Fruit fly (Drosophila melanogaster): ENCODE results near the gene mEFTs.

Gene mEFTs

DNA sequence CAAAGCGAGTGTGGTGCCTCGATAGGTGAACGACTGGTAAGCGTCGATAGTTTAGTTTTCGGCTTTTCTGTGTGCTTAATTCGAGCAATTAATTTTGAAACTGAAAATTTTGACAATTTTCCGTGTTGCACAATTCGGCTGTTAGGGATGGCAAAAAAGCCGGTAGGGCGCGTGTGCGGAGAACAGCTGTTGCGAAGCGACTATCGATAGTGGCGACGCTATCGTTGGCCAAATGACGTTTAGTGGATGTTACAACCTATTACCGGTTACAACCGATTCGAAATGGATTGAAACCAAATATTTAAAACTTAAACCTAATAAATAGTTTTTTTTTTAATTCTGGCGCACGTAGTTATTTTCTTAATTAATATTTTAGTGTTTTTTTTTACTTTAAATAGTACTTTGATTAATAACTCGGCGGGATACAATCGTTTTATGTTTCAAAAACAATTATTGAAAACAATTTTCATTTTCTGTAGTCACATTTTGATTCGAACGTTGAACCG lies at the start of gene mEFTs, which contains the start of gene Dhc36C:
TSS of gene mEFTs (minus strand) at position 161 of the 506 bp plus-strand sequence.
TSS of gene Dhc36C (plus strand) at position 456 of the 506 bp plus-strand sequence.
- TF ChIP-seq h (optimal IDR thresholded peaks at IDR 0.05) = no peak
- TF ChIP-seq Myc (optimal IDR thresholded peaks at IDR 0.05) = no peak
- no peak for TF ChIP-seq psq (optimal IDR thresholded peaks at IDR 0.05)
- no peak for TF ChIP-seq Sin3A (optimal IDR thresholded peaks at IDR 0.05)
- no peak for TF ChIP-seq insv (optimal IDR thresholded peaks at IDR 0.05)
- no peak for TF ChIP-seq ttk (optimal IDR thresholded peaks at IDR 0.05)

dm6 chr2L:17542661-17543278 lies 41.9 kb upstream of the mEFTs start:
- TF ChIP-seq Sin3A (optimal IDR thresholded peaks at IDR 0.05) (no peak), insv (optimal IDR thresholded peaks at IDR 0.05) (no peak), psq (optimal IDR thresholded peaks at IDR 0.05) (no peak), Myc (optimal IDR thresholded peaks at IDR 0.05) (no peak), h (optimal IDR thresholded peaks at IDR 0.05) (no peak), ttk (optimal IDR thresholded peaks at IDR 0.05) (no peak)

DNA sequence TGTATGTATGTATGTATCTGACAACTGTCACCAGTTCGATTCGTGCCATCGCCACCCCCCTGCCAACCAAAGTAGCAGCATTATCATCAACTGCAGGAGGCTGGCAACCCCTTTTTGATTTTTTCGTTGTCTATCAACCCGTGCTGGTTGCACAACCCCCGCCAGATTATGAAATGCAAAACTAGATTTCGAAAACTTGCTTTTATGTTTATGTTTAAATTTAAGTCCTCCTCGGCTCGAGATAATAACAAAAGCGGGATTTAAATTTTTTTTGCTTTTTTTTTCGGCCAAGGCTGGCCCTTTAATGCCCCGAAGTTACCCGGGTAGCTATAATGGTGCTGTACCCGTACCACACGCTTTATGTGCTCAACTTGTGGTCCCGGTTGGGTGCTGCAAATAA lies 40.2 kb upstream of the mEFTs start:
- no peak for TF ChIP-seq ttk (optimal IDR thresholded peaks at IDR 0.05)
- no peak for TF ChIP-seq h (optimal IDR thresholded peaks at IDR 0.05)
- no peak for TF ChIP-seq Sin3A (optimal IDR thresholded peaks at IDR 0.05)
- no peak for TF ChIP-seq insv (optimal IDR thresholded peaks at IDR 0.05)
- TF ChIP-seq Myc (optimal IDR thresholded peaks at IDR 0.05) = no peak
- no peak for TF ChIP-seq psq (optimal IDR thresholded peaks at IDR 0.05)

- TF ChIP-seq ttk (optimal IDR thresholded peaks at IDR 0.05) (no peak), Sin3A (optimal IDR thresholded peaks at IDR 0.05) (no peak), psq (optimal IDR thresholded peaks at IDR 0.05) (no peak), h (optimal IDR thresholded peaks at IDR 0.05) (no peak), insv (optimal IDR thresholded peaks at IDR 0.05) (no peak), Myc (optimal IDR thresholded peaks at IDR 0.05) (no peak)
Observed at dm6 chr2L:17533794-17534193, 32.9 kb upstream of the mEFTs start.

DNA sequence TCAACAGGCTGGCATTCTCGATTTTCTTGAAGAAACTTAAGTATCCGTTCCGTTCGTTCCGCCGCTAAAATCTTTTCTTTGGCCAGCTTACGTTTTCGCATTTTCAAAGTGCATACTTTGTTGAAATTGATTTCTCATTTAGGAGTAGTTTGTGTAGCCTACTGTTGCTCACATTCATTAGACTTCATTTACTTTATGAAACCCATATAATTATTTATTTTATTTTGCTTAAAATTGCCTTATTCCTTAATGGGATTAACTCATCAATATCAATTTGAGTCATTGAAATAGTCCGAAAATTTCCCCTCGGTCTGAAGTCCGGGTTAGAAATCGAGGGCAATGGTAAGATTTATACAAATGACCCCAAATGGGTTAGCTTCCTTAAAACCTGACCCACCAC lies 31.2 kb upstream of the mEFTs start, which contains the start of gene CG15145:
TSS of gene CG15145 (minus strand) at position 101 of the 400 bp plus-strand sequence.
- no peak for TF ChIP-seq psq (optimal IDR thresholded peaks at IDR 0.05)
- TF ChIP-seq Sin3A (optimal IDR thresholded peaks at IDR 0.05) = no peak
- TF ChIP-seq ttk (optimal IDR thresholded peaks at IDR 0.05) = no peak
- TF ChIP-seq Myc (optimal IDR thresholded peaks at IDR 0.05) = no peak

DNA sequence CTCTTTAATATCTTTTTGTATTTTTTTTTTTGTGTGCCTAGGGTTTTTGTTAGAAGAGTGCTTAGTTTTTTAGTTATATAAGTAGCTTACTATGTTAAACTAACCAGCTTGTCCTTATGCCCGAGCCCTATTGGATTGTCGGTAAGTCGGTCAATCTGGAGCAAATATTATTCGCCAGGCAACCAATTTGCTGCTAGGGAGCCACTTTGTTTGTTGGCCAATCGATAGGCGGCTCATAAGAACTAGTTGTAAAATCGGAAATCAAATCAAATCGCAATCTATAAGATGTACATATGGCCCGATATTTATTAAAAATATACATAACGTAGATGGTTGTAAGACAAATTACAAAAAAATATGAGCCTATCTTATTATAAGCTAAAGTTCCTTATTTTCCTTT lies 28.1 kb upstream of the mEFTs start, which contains the start of gene CG15144:
TSS of gene CG15144 (minus strand) at position 101 of the 400 bp plus-strand sequence.
- TF ChIP-seq psq (optimal IDR thresholded peaks at IDR 0.05) = no peak
- no peak for TF ChIP-seq insv (optimal IDR thresholded peaks at IDR 0.05)
- TF ChIP-seq Sin3A (optimal IDR thresholded peaks at IDR 0.05) = no peak
- TF ChIP-seq h (optimal IDR thresholded peaks at IDR 0.05) = no peak
- no peak for TF ChIP-seq Myc (optimal IDR thresholded peaks at IDR 0.05)
- TF ChIP-seq ttk (optimal IDR thresholded peaks at IDR 0.05) = no peak

DNA sequence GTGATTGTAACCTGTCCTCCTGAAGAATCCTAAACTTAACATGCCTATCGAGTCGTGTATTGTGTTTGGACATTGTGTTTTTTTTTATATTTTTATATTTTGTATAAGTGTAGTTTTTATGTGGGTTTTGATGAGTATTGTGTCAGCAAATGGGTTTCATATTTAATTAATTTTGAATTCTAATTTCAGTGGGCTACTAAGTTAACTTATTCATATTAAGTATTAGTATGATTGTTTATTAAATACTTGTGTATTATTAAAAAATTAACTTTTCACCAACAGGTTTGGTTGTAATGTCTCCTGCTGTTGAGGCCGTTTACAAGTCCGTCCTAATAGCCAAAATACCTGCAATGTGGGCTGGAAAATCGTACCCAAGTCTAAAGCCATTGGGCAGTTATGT lies 23.5 kb upstream of the mEFTs start, which contains the start of gene CG15143:
TSS of gene CG15143 (minus strand) at position 101 of the 400 bp plus-strand sequence.
- no peak for TF ChIP-seq psq (optimal IDR thresholded peaks at IDR 0.05)
- TF ChIP-seq Sin3A (optimal IDR thresholded peaks at IDR 0.05) = no peak
- TF ChIP-seq h (optimal IDR thresholded peaks at IDR 0.05) = no peak

- TF ChIP-seq h (optimal IDR thresholded peaks at IDR 0.05) = no peak
- no peak for TF ChIP-seq ttk (optimal IDR thresholded peaks at IDR 0.05)
- TF ChIP-seq psq (optimal IDR thresholded peaks at IDR 0.05) = no peak
- TF ChIP-seq Sin3A (optimal IDR thresholded peaks at IDR 0.05) = no peak
- TF ChIP-seq insv (optimal IDR thresholded peaks at IDR 0.05) = no peak
- no peak for TF ChIP-seq Myc (optimal IDR thresholded peaks at IDR 0.05)
Observed at dm6 chr2L:17514090-17514715, 13.3 kb upstream of the mEFTs start.

DNA sequence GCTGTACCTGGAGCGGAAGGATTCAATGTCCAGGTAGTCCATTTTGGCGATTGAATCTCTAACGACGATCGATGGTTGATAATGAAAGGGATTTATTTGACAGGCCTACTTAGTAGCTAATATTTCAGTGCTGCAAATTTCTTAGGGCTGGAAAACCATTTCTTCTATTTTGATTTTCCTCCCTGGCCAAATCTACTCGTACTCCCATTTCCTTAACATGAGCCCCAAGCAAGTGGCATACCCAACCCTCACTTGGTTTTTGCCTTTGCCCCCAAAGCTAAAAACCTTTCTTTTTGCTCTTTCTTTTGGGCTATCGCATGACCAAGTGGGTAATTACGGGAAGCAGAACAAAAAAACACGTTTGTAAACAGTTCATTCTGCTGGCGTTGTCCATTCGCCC lies 2.2 kb downstream of the mEFTs start, which contains the start of gene CG15142:
TSS of gene CG15142 (minus strand) at position 101 of the 400 bp plus-strand sequence.
- no peak for TF ChIP-seq ttk (optimal IDR thresholded peaks at IDR 0.05)
- no peak for TF ChIP-seq h (optimal IDR thresholded peaks at IDR 0.05)
- no peak for TF ChIP-seq psq (optimal IDR thresholded peaks at IDR 0.05)
- TF ChIP-seq Sin3A (optimal IDR thresholded peaks at IDR 0.05) = no peak
- TF ChIP-seq Myc (optimal IDR thresholded peaks at IDR 0.05) = no peak
- TF ChIP-seq insv (optimal IDR thresholded peaks at IDR 0.05) = no peak

DNA sequence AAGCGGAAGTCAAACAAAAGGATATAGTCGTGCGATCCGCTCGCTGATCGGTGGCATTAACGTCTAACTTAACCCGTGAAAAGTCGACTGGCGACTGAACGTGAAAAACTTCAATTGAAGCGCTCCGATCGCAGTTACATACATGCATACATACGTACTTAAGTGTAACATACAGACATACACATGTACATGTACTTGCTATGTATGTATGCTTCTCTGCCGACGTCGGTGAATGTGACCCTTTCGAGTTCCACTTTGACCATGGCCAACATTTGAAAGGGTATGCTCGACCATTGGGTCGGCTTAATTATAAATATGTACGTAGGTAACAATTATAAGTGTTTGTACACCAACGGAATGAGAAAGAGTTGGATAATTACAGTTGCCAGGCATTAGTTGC lies 3.8 kb downstream of the mEFTs start, which contains the start of gene qua:
TSS of gene qua (minus strand) at position 101 of the 400 bp plus-strand sequence.
- TF ChIP-seq Sin3A (optimal IDR thresholded peaks at IDR 0.05) = no peak
- TF ChIP-seq psq (optimal IDR thresholded peaks at IDR 0.05) = no peak
- no peak for TF ChIP-seq h (optimal IDR thresholded peaks at IDR 0.05)
- TF ChIP-seq ttk (optimal IDR thresholded peaks at IDR 0.05) = no peak
- no peak for TF ChIP-seq insv (optimal IDR thresholded peaks at IDR 0.05)
- no peak for TF ChIP-seq Myc (optimal IDR thresholded peaks at IDR 0.05)

dm6 chr2L:17495759-17496158 lies 5.1 kb downstream of the mEFTs start:
- no peak for TF ChIP-seq h (optimal IDR thresholded peaks at IDR 0.05)
- no peak for TF ChIP-seq Myc (optimal IDR thresholded peaks at IDR 0.05)
- no peak for TF ChIP-seq psq (optimal IDR thresholded peaks at IDR 0.05)

dm6 chr2L:17492680-17493079 lies 8.2 kb downstream of the mEFTs start:
- no peak for TF ChIP-seq Myc (optimal IDR thresholded peaks at IDR 0.05)
- no peak for TF ChIP-seq Sin3A (optimal IDR thresholded peaks at IDR 0.05)
- TF ChIP-seq insv (optimal IDR thresholded peaks at IDR 0.05) = no peak
- TF ChIP-seq ttk (optimal IDR thresholded peaks at IDR 0.05) = no peak

Measured in Kc167 (cell line).